Worm (Caenorhabditis elegans): ENCODE measurements around the gene Y57G11B.8.
A peak's percentile ranks its signal among the peaks of the same experiment; 100 is the strongest.

Y57G11B.8 gene

ce11 chrIV:14609774-14610173 is 31.3 kb upstream of the Y57G11B.8 start:
- TF ChIP-seq nhr-25 (tag; optimal IDR thresholded peaks at IDR 0.05): peak; percentile 35
- no peak for TF ChIP-seq fos-1 (tag; optimal IDR thresholded peaks at IDR 0.05)
- TF ChIP-seq fkh-10 (GFP tag; optimal IDR thresholded peaks at IDR 0.05): no peak
- peak; percentile 79 for TF ChIP-seq pha-4 (tag; optimal IDR thresholded peaks at IDR 0.05)
- peak; percentile 56 for TF ChIP-seq elt-2 (tag; optimal IDR thresholded peaks at IDR 0.05)
- no peak for TF ChIP-seq elt-3 (tag; optimal IDR thresholded peaks at IDR 0.05)
- TF ChIP-seq ceh-16 (tag; optimal IDR thresholded peaks at IDR 0.05): no peak
- no peak for TF ChIP-seq mdl-1 (tag; optimal IDR thresholded peaks at IDR 0.05)
- no peak for TF ChIP-seq mml-1 (tag; optimal IDR thresholded peaks at IDR 0.05)
- TF ChIP-seq nhr-23 (tag; optimal IDR thresholded peaks at IDR 0.05): peak; percentile 10
- peak; percentile 40 for TF ChIP-seq jun-1 (tag; optimal IDR thresholded peaks at IDR 0.05)
- TF ChIP-seq pqm-1 (tag; optimal IDR thresholded peaks at IDR 0.05): peak; percentile 80

- TF ChIP-seq fos-1 (tag; optimal IDR thresholded peaks at IDR 0.05): no peak
- no peak for TF ChIP-seq sea-2 (GFP tag; optimal IDR thresholded peaks at IDR 0.05)
- no peak for TF ChIP-seq nhr-67 (tag; optimal IDR thresholded peaks at IDR 0.05)
- TF ChIP-seq nhr-11 (tag; optimal IDR thresholded peaks at IDR 0.05): no peak
- TF ChIP-seq ceh-82 (tag; optimal IDR thresholded peaks at IDR 0.05): no peak
- TF ChIP-seq elt-3 (tag; optimal IDR thresholded peaks at IDR 0.05): no peak
- no peak for TF ChIP-seq ama-1 (optimal IDR thresholded peaks at IDR 0.05)
- no peak for TF ChIP-seq nhr-12 (tag; optimal IDR thresholded peaks at IDR 0.05)
- no peak for TF ChIP-seq R02D3.7 (tag; optimal IDR thresholded peaks at IDR 0.05)
- TF ChIP-seq elt-2 (tag; optimal IDR thresholded peaks at IDR 0.05): no peak
- no peak for TF ChIP-seq egl-27 (tag; optimal IDR thresholded peaks at IDR 0.05)
- TF ChIP-seq pqm-1 (tag; optimal IDR thresholded peaks at IDR 0.05): no peak
Observed at ce11 chrIV:14608605-14609004, 30.1 kb upstream of the Y57G11B.8 start.

- TF ChIP-seq nhr-12 (tag; optimal IDR thresholded peaks at IDR 0.05) (no peak), nfya-1 (tag; optimal IDR thresholded peaks at IDR 0.05; ENCODE audit: insufficient read depth) (peak; percentile 58), nhr-11 (tag; optimal IDR thresholded peaks at IDR 0.05) (peak; percentile 63), lin-15B (tag; optimal IDR thresholded peaks at IDR 0.05) (peak; percentile 6), egl-27 (tag; optimal IDR thresholded peaks at IDR 0.05) (no peak), hmg-11 (tag; optimal IDR thresholded peaks at IDR 0.05) (no peak), pqm-1 (tag; optimal IDR thresholded peaks at IDR 0.05) (no peak), daf-12 (tag; optimal IDR thresholded peaks at IDR 0.05) (no peak)
Observed at ce11 chrIV:14606469-14606868, 28.0 kb upstream of the Y57G11B.8 start.

- no peak for TF ChIP-seq eor-1 (tag; optimal IDR thresholded peaks at IDR 0.05)
- no peak for TF ChIP-seq pqm-1 (tag; optimal IDR thresholded peaks at IDR 0.05)
- no peak for TF ChIP-seq R02D3.7 (tag; optimal IDR thresholded peaks at IDR 0.05)
- no peak for TF ChIP-seq ceh-16 (tag; optimal IDR thresholded peaks at IDR 0.05)
- TF ChIP-seq hmg-11 (tag; optimal IDR thresholded peaks at IDR 0.05): no peak
- TF ChIP-seq nhr-11 (tag; optimal IDR thresholded peaks at IDR 0.05): no peak
- TF ChIP-seq pha-4 (tag; optimal IDR thresholded peaks at IDR 0.05): peak; percentile 87
Observed at ce11 chrIV:14605143-14605542, 26.6 kb upstream of the Y57G11B.8 start.

ce11 chrIV:14603022-14603421 is 24.5 kb upstream of the Y57G11B.8 start:
- TF ChIP-seq daf-12 (tag; optimal IDR thresholded peaks at IDR 0.05) (no peak), fkh-2 (tag; optimal IDR thresholded peaks at IDR 0.05) (no peak), lin-15B (tag; optimal IDR thresholded peaks at IDR 0.05) (no peak), ama-1 (optimal IDR thresholded peaks at IDR 0.05) (no peak), sea-2 (GFP tag; optimal IDR thresholded peaks at IDR 0.05) (no peak)

- TF ChIP-seq tbx-2 (tag; optimal IDR thresholded peaks at IDR 0.05): no peak
- no peak for TF ChIP-seq ZK546.5 (tag; optimal IDR thresholded peaks at IDR 0.05)
- no peak for TF ChIP-seq ztf-11 (tag; optimal IDR thresholded peaks at IDR 0.05)
- no peak for TF ChIP-seq elt-3 (tag; optimal IDR thresholded peaks at IDR 0.05)
Observed at ce11 chrIV:14599321-14599720, 20.8 kb upstream of the Y57G11B.8 start.

- TF ChIP-seq pqm-1 (tag; optimal IDR thresholded peaks at IDR 0.05): peak; percentile 100
- TF ChIP-seq nhr-76 (tag; optimal IDR thresholded peaks at IDR 0.05): peak; percentile 83
- TF ChIP-seq unc-62 (GFP tag; optimal IDR thresholded peaks at IDR 0.05): peak; percentile 39
- peak; percentile 54 to 95 (median 88) for TF ChIP-seq elt-3 (tag; optimal IDR thresholded peaks at IDR 0.05)
- TF ChIP-seq sea-2 (GFP tag; optimal IDR thresholded peaks at IDR 0.05): no peak
- no peak for TF ChIP-seq ZK546.5 (tag; optimal IDR thresholded peaks at IDR 0.05)
- peak; percentile 67 for TF ChIP-seq R02D3.7 (tag; optimal IDR thresholded peaks at IDR 0.05)
- TF ChIP-seq mml-1 (tag; optimal IDR thresholded peaks at IDR 0.05): no peak
- no peak for TF ChIP-seq fkh-10 (GFP tag; optimal IDR thresholded peaks at IDR 0.05)
- peak; percentile 94 for TF ChIP-seq skn-1 (tag; optimal IDR thresholded peaks at IDR 0.05)
- TF ChIP-seq nfya-1 (tag; optimal IDR thresholded peaks at IDR 0.05; ENCODE audit: insufficient read depth): peak; percentile 95
- peak; percentile 100 for TF ChIP-seq elt-2 (tag; optimal IDR thresholded peaks at IDR 0.05)
- no peak for TF ChIP-seq nhr-237 (tag; optimal IDR thresholded peaks at IDR 0.05)
- TF ChIP-seq ceh-28 (tag; optimal IDR thresholded peaks at IDR 0.05): peak; percentile 78
- peak; percentile 44 for TF ChIP-seq snpc-4 (tag; optimal IDR thresholded peaks at IDR 0.05)
- no peak for TF ChIP-seq ztf-11 (tag; optimal IDR thresholded peaks at IDR 0.05)
- no peak for TF ChIP-seq elt-1 (tag; optimal IDR thresholded peaks at IDR 0.05)
- peak; percentile 97 for TF ChIP-seq nhr-23 (tag; optimal IDR thresholded peaks at IDR 0.05)
- peak; percentile 93 for TF ChIP-seq egl-27 (tag; optimal IDR thresholded peaks at IDR 0.05)
- TF ChIP-seq pha-4 (tag; optimal IDR thresholded peaks at IDR 0.05): peak; percentile 96
- TF ChIP-seq lin-39 (tag; optimal IDR thresholded peaks at IDR 0.05): no peak
- TF ChIP-seq ztf-4 (tag; optimal IDR thresholded peaks at IDR 0.05): no peak
- TF ChIP-seq nhr-67 (tag; optimal IDR thresholded peaks at IDR 0.05): no peak
- no peak for TF ChIP-seq aly-2 (tag; optimal IDR thresholded peaks at IDR 0.05)
Observed at ce11 chrIV:14594249-14594648, 15.7 kb upstream of the Y57G11B.8 start.

Measured in whole organism, L3 larva.